Worm (Caenorhabditis elegans): Measurements from ENCODE around the gene F02C12.3.

DNA sequence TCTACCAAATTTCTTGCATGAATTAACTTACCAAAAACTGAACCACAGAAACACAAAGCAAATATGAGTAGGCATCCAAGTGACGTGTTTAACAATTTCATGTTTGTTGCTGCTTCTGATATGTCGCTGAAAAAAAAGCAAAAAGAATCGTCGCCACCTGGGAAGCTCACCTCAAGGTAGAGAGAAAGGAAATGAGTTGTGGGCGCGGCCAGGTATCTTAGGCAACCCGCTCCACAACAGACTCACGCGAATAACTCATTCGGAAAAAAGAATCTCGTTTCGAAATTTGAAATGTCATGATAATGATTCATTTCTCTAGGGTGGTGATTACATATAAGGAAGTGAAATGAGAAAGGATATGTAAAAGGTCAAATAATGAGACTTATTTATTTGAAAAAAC lies 1.8 kb upstream of the F02C12.3 start, which contains the start of gene irld-2:
- TF ChIP-seq flt-1 (GFP tag; IDR thresholded peaks at IDR 0.05) (no peak), ama-1 (optimal IDR thresholded peaks at IDR 0.05) (no peak), tra-4 (tag; optimal IDR thresholded peaks at IDR 0.05) (no peak), F13C5.2 (tag; optimal IDR thresholded peaks at IDR 0.05) (no peak)
